Worm (Caenorhabditis elegans) whole organism, L1 larva: Measurements from ENCODE around the gene C08B6.6.

Experiments
- ceh-88 ChIP-seq: fragments of 200-800 bp; sonication (Bioruptor generic); IDR thresholded peaks from 2 replicates; pipeline ENCODE4 v1.3.6; 2022; ENCODE audit warnings: missing genetic modification characterization, missing compliant biosample characterization
- efl-3 ChIP-seq: fragments of 200-800 bp; sonication (Bioruptor generic); optimal IDR thresholded peaks from 2 replicates; lab custom pipeline; 2018; ENCODE audit warnings: mild to moderate bottlenecking, missing genetic modification characterization, missing compliant biosample characterization
- unc-130 ChIP-seq: fragments of 150-350 bp; optimal IDR thresholded peaks from 2 replicates; lab custom pipeline; 2017; ENCODE audit warnings: missing biosample characterization, missing genetic modification characterization, inconsistent platforms

- no peak for TF ChIP-seq unc-130 (tag; lab: Kevin White, UChicago)
- no peak for TF ChIP-seq ceh-88 (GFP tag; lab: Robert Waterston, UW)
- TF ChIP-seq efl-3, result no peak
These were observed 25.0 kb upstream of the C08B6.6 start, which contains the start of gene ugt-47 for ce11 chrV:10098429-10098828.
